Fruit fly (Drosophila melanogaster) whole organism, embryonic: ENCODE results near the gene CG11562.

ENCODE experiments used
- Antp ChIP-seq: fragments of 200-800 bp; sonication (Bioruptor generic); optimal IDR thresholded peaks from 3 replicates; lab custom pipeline; 2016; ENCODE audit warnings: missing biosample characterization, missing genetic modification characterization
- Atf3 ChIP-seq: fragments of 200-800 bp; sonication (Bioruptor generic); optimal IDR thresholded peaks from 3 replicates; lab custom pipeline; 2016; ENCODE audit warnings: missing biosample characterization, missing genetic modification characterization
- B-H1 ChIP-seq: fragments of 200-800 bp; sonication (Bioruptor generic); IDR thresholded peaks from 3 replicates; pipeline ENCODE4 v1.3.6; 2022; ENCODE audit warnings: missing biosample characterization, missing genetic modification characterization
- CG10147 ChIP-seq: fragments of 200-800 bp; sonication (Bioruptor generic); optimal IDR thresholded peaks from 2 replicates; lab custom pipeline; 2019; ENCODE audit warnings: missing biosample characterization, mild to moderate bottlenecking, missing genetic modification characterization, moderate library complexity
- CG13894 ChIP-seq: fragments of 200-800 bp; sonication (Bioruptor generic); optimal IDR thresholded peaks from 3 replicates; lab custom pipeline; 2018; ENCODE audit warnings: missing biosample characterization, mild to moderate bottlenecking, missing genetic modification characterization, moderate library complexity
- CG14050 ChIP-seq: fragments of 200-800 bp; sonication (Bioruptor generic); IDR thresholded peaks from 3 replicates; pipeline ENCODE4 v1.3.6; 2022; ENCODE audit warnings: missing biosample characterization, missing genetic modification characterization
- CG15073 ChIP-seq: fragments of 200-800 bp; sonication (Bioruptor generic); optimal IDR thresholded peaks from 2 replicates; lab custom pipeline; 2016; ENCODE audit warnings: missing biosample characterization, missing genetic modification characterization
- CG1529 ChIP-seq: fragments of 200-800 bp; sonication (Bioruptor generic); optimal IDR thresholded peaks from 3 replicates; lab custom pipeline; 2018; ENCODE audit warnings: missing biosample characterization, missing genetic modification characterization
- CG18011 ChIP-seq: fragments of 200-800 bp; sonication (Bioruptor generic); optimal IDR thresholded peaks from 2 replicates; lab custom pipeline; 2017; ENCODE audit warnings: missing biosample characterization, missing genetic modification characterization, mild to moderate bottlenecking, moderate library complexity, missing genotype
- CG2120 ChIP-seq: fragments of 200-800 bp; sonication (Bioruptor generic); optimal IDR thresholded peaks from 3 replicates; lab custom pipeline; 2016; ENCODE audit warnings: missing biosample characterization, missing genetic modification characterization
- CG2129 ChIP-seq: fragments of 200-800 bp; sonication (Bioruptor generic); IDR thresholded peaks from 2 replicates; pipeline ENCODE4 v1.3.6; 2022; ENCODE audit warnings: missing biosample characterization, missing genetic modification characterization; ENCODE audit not compliant: partially characterized antibody
- CG31365 ChIP-seq: fragments of 200-800 bp; sonication (Bioruptor generic); optimal IDR thresholded peaks from 2 replicates; lab custom pipeline; 2018; ENCODE audit warnings: missing biosample characterization, mild to moderate bottlenecking, missing genetic modification characterization
- CG32772 ChIP-seq: fragments of 200-800 bp; sonication (Bioruptor generic); IDR thresholded peaks from 2 replicates; pipeline ENCODE4 v1.3.6; 2022; ENCODE audit warnings: missing biosample characterization, missing genetic modification characterization
- CG33213 ChIP-seq: fragments of 200-800 bp; sonication (Bioruptor generic); optimal IDR thresholded peaks from 3 replicates; lab custom pipeline; 2016; ENCODE audit warnings: missing biosample characterization, missing genetic modification characterization
- CG33557 ChIP-seq: fragments of 200-800 bp; sonication (Bioruptor generic); optimal IDR thresholded peaks from 2 replicates; lab custom pipeline; 2019; ENCODE audit warnings: missing biosample characterization, mild to moderate bottlenecking, missing genetic modification characterization, moderate library complexity
- CG4404 ChIP-seq: fragments of 200-800 bp; sonication (Bioruptor generic); IDR thresholded peaks from 2 replicates; pipeline ENCODE4 v1.3.6; 2022; ENCODE audit warnings: missing biosample characterization, missing genetic modification characterization
- CG4707 ChIP-seq: fragments of 200-800 bp; sonication (Bioruptor generic); optimal IDR thresholded peaks from 2 replicates; lab custom pipeline; 2018; ENCODE audit warnings: missing biosample characterization, mild to moderate bottlenecking, missing genetic modification characterization, moderate library complexity
- CG7963 ChIP-seq: fragments of 200-800 bp; sonication (Bioruptor generic); IDR thresholded peaks from 3 replicates; pipeline ENCODE4 v1.3.6; 2022; ENCODE audit warnings: missing biosample characterization, missing genetic modification characterization; ENCODE audit not compliant: partially characterized antibody
- CG8290 ChIP-seq, 3 experiments: fragments of 200-800 bp; sonication (Bioruptor generic); optimal IDR thresholded peaks; 2 replicates each; lab custom pipeline; 2016 to 2019; ENCODE audit warnings: missing biosample characterization in 3 of 3, missing genetic modification characterization in 3 of 3, mild to moderate bottlenecking in 2 of 3, moderate library complexity in 1 of 3
- CG8924 ChIP-seq: fragments of 200-800 bp; optimal IDR thresholded peaks from 3 replicates; lab custom pipeline; 2019; ENCODE audit warnings: missing biosample characterization, mild to moderate bottlenecking, missing genetic modification characterization, moderate library complexity
- CG9727 ChIP-seq: fragments of 200-800 bp; sonication (Bioruptor generic); optimal IDR thresholded peaks from 3 replicates; lab custom pipeline; 2017; ENCODE audit warnings: missing biosample characterization, mild to moderate bottlenecking, missing genetic modification characterization
- Chrac-16 ChIP-seq: fragments of 200-800 bp; sonication (Bioruptor generic); optimal IDR thresholded peaks from 3 replicates; lab custom pipeline; 2016; ENCODE audit warnings: missing biosample characterization, missing genetic modification characterization
- Dbx ChIP-seq: fragments of 200-800 bp; sonication (Bioruptor generic); IDR thresholded peaks from 3 replicates; pipeline ENCODE4 v1.3.6; 2022; ENCODE audit warnings: missing biosample characterization, missing genetic modification characterization
- Dip2 ChIP-seq: fragments of 200-800 bp; sonication (Bioruptor generic); IDR thresholded peaks from 2 replicates; pipeline ENCODE4 v1.3.6; 2022; ENCODE audit warnings: missing biosample characterization, missing genetic modification characterization
- Dp ChIP-seq: fragments of 200-800 bp; sonication (Bioruptor generic); optimal IDR thresholded peaks from 2 replicates; lab custom pipeline; 2018; ENCODE audit warnings: missing biosample characterization, mild to moderate bottlenecking, missing genetic modification characterization, moderate library complexity
- Eip74EF ChIP-seq, 2 experiments: fragments of 200-800 bp in 1 of 2; fragments of >200 bp in 1 of 2; sonication (Bioruptor generic) in 1 of 2; optimal IDR thresholded peaks; 2 replicates each; lab custom pipeline; 2017 to 2019; ENCODE audit warnings: missing biosample characterization in 2 of 2, missing genetic modification characterization in 2 of 2, mild to moderate bottlenecking in 1 of 2, moderate library complexity in 1 of 2
- Ets97D ChIP-seq: fragments of 200-800 bp; sonication (Bioruptor generic); optimal IDR thresholded peaks from 3 replicates; lab custom pipeline; 2016; ENCODE audit warnings: missing biosample characterization, missing genetic modification characterization
- Fer2 ChIP-seq: fragments of 200-800 bp; sonication (Bioruptor generic); optimal IDR thresholded peaks from 2 replicates; lab custom pipeline; 2018; ENCODE audit warnings: missing biosample characterization, mild to moderate bottlenecking, missing genetic modification characterization, moderate library complexity
- Gug ChIP-seq: fragments of 200-800 bp; sonication (Bioruptor generic); IDR thresholded peaks from 4 replicates; pipeline ENCODE4 v1.3.6; 2022; ENCODE audit warnings: missing biosample characterization, missing genetic modification characterization
- Hsf ChIP-seq: fragments of 200-800 bp; sonication (Bioruptor generic); optimal IDR thresholded peaks from 3 replicates; lab custom pipeline; 2016; ENCODE audit warnings: missing biosample characterization, missing genetic modification characterization
- Mrtf ChIP-seq: fragments of 200-800 bp; sonication (Bioruptor generic); IDR thresholded peaks from 3 replicates; pipeline ENCODE4 v1.3.6; 2022; ENCODE audit warnings: missing biosample characterization, missing genetic modification characterization
- NC2β ChIP-seq: fragments of 200-800 bp; sonication (Bioruptor generic); optimal IDR thresholded peaks from 2 replicates; lab custom pipeline; 2016; ENCODE audit warnings: missing biosample characterization, missing genetic modification characterization
- NFAT ChIP-seq: fragments of 200-800 bp; sonication (Bioruptor generic); IDR thresholded peaks from 2 replicates; pipeline ENCODE4 v1.3.6; 2022; ENCODE audit warnings: missing biosample characterization, missing genetic modification characterization
- Sin3A ChIP-seq: fragments of >200 bp; optimal IDR thresholded peaks from 2 replicates; lab custom pipeline; 2018
- Six4 ChIP-seq: fragments of 200-800 bp; sonication (Bioruptor generic); optimal IDR thresholded peaks from 2 replicates; lab custom pipeline; 2016; ENCODE audit warnings: missing biosample characterization, missing genetic modification characterization
- Vsx1 ChIP-seq: fragments of 200-800 bp; sonication (Bioruptor generic); optimal IDR thresholded peaks from 2 replicates; lab custom pipeline; 2017; ENCODE audit warnings: missing biosample characterization, mild to moderate bottlenecking, missing genetic modification characterization, missing genetic modification reagents
- bbx ChIP-seq: fragments of 200-800 bp; sonication (Bioruptor generic); IDR thresholded peaks from 2 replicates; pipeline ENCODE4 v1.3.6; 2022; ENCODE audit warnings: missing biosample characterization, missing genetic modification characterization; ENCODE audit not compliant: partially characterized antibody
- disco-r ChIP-seq: fragments of 200-800 bp; sonication (Bioruptor generic); optimal IDR thresholded peaks from 2 replicates; lab custom pipeline; 2016; ENCODE audit warnings: missing biosample characterization, missing genetic modification characterization
- exex ChIP-seq: fragments of 200-800 bp; sonication (Bioruptor generic); optimal IDR thresholded peaks from 4 replicates; lab custom pipeline; 2018; ENCODE audit warnings: missing biosample characterization, mild to moderate bottlenecking, missing genetic modification characterization, moderate library complexity
- gcm2 ChIP-seq: fragments of 200-800 bp; sonication (Bioruptor generic); optimal IDR thresholded peaks from 2 replicates; lab custom pipeline; 2016; ENCODE audit warnings: missing biosample characterization, missing genetic modification characterization
- hth ChIP-seq: fragments of >200 bp; optimal IDR thresholded peaks from 2 replicates; lab custom pipeline; 2017; ENCODE audit warnings: inconsistent platforms
- nom ChIP-seq: fragments of 200-800 bp; sonication (Bioruptor generic); optimal IDR thresholded peaks from 2 replicates; lab custom pipeline; 2017; ENCODE audit warnings: missing biosample characterization, missing genetic modification characterization, mild to moderate bottlenecking, moderate library complexity, missing genetic modification reagents
- oc ChIP-seq: fragments of 200-800 bp; sonication (Bioruptor generic); optimal IDR thresholded peaks from 2 replicates; lab custom pipeline; 2018; ENCODE audit warnings: missing biosample characterization, mild to moderate bottlenecking, missing genetic modification characterization, moderate library complexity
- peb ChIP-seq: fragments of 200-800 bp; sonication (Bioruptor generic); IDR thresholded peaks from 2 replicates; pipeline ENCODE4 v1.3.6; 2022; ENCODE audit warnings: missing biosample characterization, missing genetic modification characterization
- ranshi ChIP-seq: fragments of 200-800 bp; sonication (Bioruptor generic); IDR thresholded peaks from 2 replicates; pipeline ENCODE4 v1.3.6; 2022; ENCODE audit warnings: missing biosample characterization, missing genetic modification characterization
- sens ChIP-seq: fragments of 200-800 bp; sonication (Bioruptor generic); peaks from one replicate; lab custom pipeline; 2016; ENCODE audit warnings: missing biosample characterization, missing genetic modification characterization
- seq ChIP-seq: fragments of 200-800 bp; sonication (Bioruptor generic); IDR thresholded peaks from 2 replicates; pipeline ENCODE4 v1.3.6; 2022; ENCODE audit warnings: missing biosample characterization, missing genetic modification characterization
- sim ChIP-seq: fragments of 200-800 bp; sonication (Bioruptor generic); IDR thresholded peaks from 2 replicates; pipeline ENCODE4 v1.3.6; 2022; ENCODE audit warnings: missing biosample characterization, missing genetic modification characterization
- so ChIP-seq: fragments of 200-800 bp; sonication (Bioruptor generic); IDR thresholded peaks from 3 replicates; pipeline ENCODE4 v1.3.6; 2022; ENCODE audit warnings: missing biosample characterization, missing genetic modification characterization
- stc ChIP-seq: fragments of 200-800 bp; sonication (Bioruptor generic); IDR thresholded peaks from 2 replicates; pipeline ENCODE4 v1.3.6; 2022; ENCODE audit warnings: missing biosample characterization, missing genetic modification characterization
- wor ChIP-seq: fragments of 200-800 bp; sonication (Bioruptor generic); IDR thresholded peaks from 2 replicates; pipeline ENCODE4 v1.3.6; 2022; ENCODE audit warnings: missing biosample characterization, missing genetic modification characterization
- zen ChIP-seq: fragments of 200-800 bp; sonication (Bioruptor generic); optimal IDR thresholded peaks from 3 replicates; lab custom pipeline; 2018; ENCODE audit warnings: missing biosample characterization, mild to moderate bottlenecking, missing genetic modification characterization, moderate library complexity

CG11562 gene

DNA sequence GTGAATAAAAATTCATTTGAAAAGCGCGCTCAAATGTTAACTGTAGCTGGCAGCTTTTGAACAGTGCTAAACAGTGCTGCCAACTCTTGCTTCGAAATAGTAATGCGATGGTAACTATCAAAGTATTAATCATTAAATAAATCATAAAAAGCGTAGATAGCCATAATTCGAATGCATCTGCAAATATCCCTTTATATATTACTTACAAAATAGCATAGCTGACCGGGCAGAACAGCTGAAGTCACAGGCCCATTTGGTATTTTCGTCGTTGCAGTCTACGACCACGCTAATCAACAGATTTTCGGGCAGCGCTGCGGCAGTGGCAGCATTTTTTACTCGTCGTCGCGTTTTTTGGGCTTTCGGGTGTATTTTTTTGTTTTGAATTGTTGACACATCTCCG lies 13.4 kb downstream of the CG11562 start, which contains the start of gene Plc21C (continued):
- TF ChIP-seq Chrac-16 (GFP tag; lab: Kevin White, UChicago) = peak; percentile 44
- TF ChIP-seq CG2129 = no peak
- no peak for TF ChIP-seq hth (lab: Kevin White, UChicago)
- no peak for TF ChIP-seq stc (GFP tag; lab: Robert Waterston, UW)
- peak; percentile 45 for TF ChIP-seq CG10147 (GFP tag; lab: Kevin White, UChicago)
- no peak for TF ChIP-seq B-H1 (GFP tag; lab: Robert Waterston, UW)
- TF ChIP-seq Sin3A (lab: Kevin White, UChicago) = peak; percentile 97
- no peak for TF ChIP-seq zen (tag; lab: Kevin White, UChicago)
- no peak for TF ChIP-seq ranshi (GFP tag; lab: Robert Waterston, UW)
- TF ChIP-seq CG8924 (tag; lab: Kevin White, UChicago) = peak; percentile 43
- no peak for TF ChIP-seq peb (GFP tag; lab: Robert Waterston, UW)
- no peak for TF ChIP-seq CG1529
- TF ChIP-seq wor = no peak
- no peak for TF ChIP-seq Eip74EF (GFP tag; optimal IDR thresholded peaks at IDR 0.05; lab: Kevin White, UChicago)
- no peak for TF ChIP-seq CG4707 (GFP tag; lab: Kevin White, UChicago)
- no peak for TF ChIP-seq CG14050
- no peak for TF ChIP-seq Vsx1 (GFP tag; lab: Kevin White, UChicago)
- TF ChIP-seq Atf3 (GFP tag; lab: Kevin White, UChicago) = no peak
- TF ChIP-seq CG8290 (GFP tag; optimal IDR thresholded peaks at IDR 0.05; lab: Kevin White, UChicago) = no peak
- TF ChIP-seq CG8290 (tag; optimal IDR thresholded peaks at IDR 0.05; lab: Kevin White, UChicago) = peak in 1 of 2 experiments; percentile 56
- TF ChIP-seq NFAT (GFP tag; lab: Robert Waterston, UW) = 0 out of 2 replicates have a peak, but pooled peaks have one; percentile 29
- TF ChIP-seq NC2β = peak; percentile 67
- no peak for TF ChIP-seq Dip2 (GFP tag; lab: Robert Waterston, UW)
- no peak for TF ChIP-seq sim (GFP tag; lab: Robert Waterston, UW)
- peak; percentile 59; the same call in 2 of the 3 replicates for TF ChIP-seq Dbx (GFP tag; lab: Robert Waterston, UW)
- TF ChIP-seq CG31365 = no peak
- no peak for TF ChIP-seq Gug (GFP tag; lab: Robert Waterston, UW)
- TF ChIP-seq CG7963 (GFP tag; lab: Robert Waterston, UW) = no peak
- no peak for TF ChIP-seq oc
- no peak for TF ChIP-seq Six4 (GFP tag; lab: Kevin White, UChicago)
- no peak for TF ChIP-seq bbx (GFP tag; lab: Robert Waterston, UW)
- TF ChIP-seq Ets97D = peak; percentile 84
- TF ChIP-seq sens (GFP tag; lab: Kevin White, UChicago) = peak; percentile 94
- peak; percentile 99 for TF ChIP-seq Dp (GFP tag; lab: Kevin White, UChicago)
- peak; percentile 100 for TF ChIP-seq CG18011
- no peak for TF ChIP-seq CG15073
- no peak for TF ChIP-seq seq (GFP tag; lab: Robert Waterston, UW)
- 0 out of 2 replicates have a peak, but pooled peaks have one; percentile 22 for TF ChIP-seq CG4404 (GFP tag; lab: Robert Waterston, UW)
- peak; percentile 27 for TF ChIP-seq gcm2 (GFP tag; lab: Kevin White, UChicago)
- no peak for TF ChIP-seq CG32772 (GFP tag; lab: Robert Waterston, UW)
- no peak for TF ChIP-seq Fer2 (tag; lab: Kevin White, UChicago)
- no peak for TF ChIP-seq nom
- TF ChIP-seq disco-r (GFP tag; lab: Kevin White, UChicago) = no peak
- peak; percentile 63 for TF ChIP-seq Hsf (GFP tag; lab: Kevin White, UChicago)
- peak; percentile 61 for TF ChIP-seq CG9727 (GFP tag; lab: Kevin White, UChicago)
- peak; percentile 52 for TF ChIP-seq CG33213 (GFP tag; lab: Kevin White, UChicago)
- TF ChIP-seq exex (tag; lab: Kevin White, UChicago) = no peak
- no peak for TF ChIP-seq Mrtf
- peak; percentile 42 for TF ChIP-seq Antp
- TF ChIP-seq CG33557 (GFP tag; lab: Kevin White, UChicago) = no peak
- peak; percentile 60 for TF ChIP-seq CG13894
- no peak for TF ChIP-seq so (GFP tag; lab: Robert Waterston, UW)
- peak; percentile 70 for TF ChIP-seq CG2120 (GFP tag; lab: Kevin White, UChicago)
